Worm (Caenorhabditis elegans) whole organism, young adult: Measurements from ENCODE around the gene ugt-7.

Experiments used
- T07F8.4 ChIP-seq: sonication (generic microtip); optimal IDR thresholded peaks from 2 replicates; lab custom pipeline; 2016; ENCODE audit warnings: mild to moderate bottlenecking, missing genetic modification characterization, moderate library complexity, missing compliant biosample characterization
- attf-5 ChIP-seq: fragments of 200-800 bp; sonication (Bioruptor generic); optimal IDR thresholded peaks from 2 replicates; lab custom pipeline; 2018; ENCODE audit warnings: mild to moderate bottlenecking, missing genetic modification characterization, missing compliant biosample characterization
- zim-3 ChIP-seq: sonication (generic microtip); optimal IDR thresholded peaks from 2 replicates; lab custom pipeline; 2017; ENCODE audit warnings: mild to moderate bottlenecking, missing genetic modification characterization, moderate library complexity, missing compliant biosample characterization

DNA sequence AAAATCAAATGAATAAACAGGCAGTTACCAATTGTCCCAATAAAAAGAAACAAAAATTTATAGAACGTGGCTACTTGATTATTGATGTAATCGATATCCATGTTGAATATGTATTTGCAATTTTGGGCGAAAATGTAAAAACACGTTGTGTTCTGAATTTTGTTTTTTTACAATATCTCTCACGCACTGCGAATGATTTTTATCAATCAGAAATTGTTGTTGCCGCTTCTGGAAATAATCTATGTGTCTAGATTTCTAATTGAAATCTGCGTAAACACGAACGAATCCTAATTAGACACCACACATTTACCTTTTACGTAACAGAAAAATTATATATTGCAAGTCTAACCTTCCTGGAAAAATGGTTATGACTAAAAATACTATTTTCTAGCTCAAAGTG is 17.3 kb downstream of the ugt-7 start, which contains the start of gene srsx-13:
- TF ChIP-seq attf-5 (GFP tag; lab: Kevin White, UChicago), result no peak
- TF ChIP-seq zim-3 (tag; lab: Kevin White, UChicago), result no peak
- no peak for TF ChIP-seq T07F8.4 (tag; lab: Kevin White, UChicago)
